Fruit fly (Drosophila melanogaster): ENCODE results near the gene SPARC.

The SPARC gene

dm6 chr3R:26859228-26859627 lies 12.6 kb downstream of the SPARC start (continued):
- TF ChIP-seq Dif (GFP tag; optimal IDR thresholded peaks at IDR 0.05; ENCODE audit: partially characterized antibody) (no peak), CG9705 (GFP tag; optimal IDR thresholded peaks at IDR 0.05) (no peak), h (GFP tag; optimal IDR thresholded peaks at IDR 0.05) (peak; percentile 67), Hr83 (GFP tag; optimal IDR thresholded peaks at IDR 0.05; ENCODE audit: poor library complexity, severe bottlenecking) (no peak), ey (GFP tag; optimal IDR thresholded peaks at IDR 0.05) (peak; percentile 42), jim (GFP tag; optimal IDR thresholded peaks at IDR 0.05) (no peak), Myc (optimal IDR thresholded peaks at IDR 0.05) (no peak), Mio (GFP tag; optimal IDR thresholded peaks at IDR 0.05) (no peak), psq (GFP tag; optimal IDR thresholded peaks at IDR 0.05) (peak; percentile 14), HLH106 (tag; optimal IDR thresholded peaks at IDR 0.05) (peak; percentile 71), br (GFP tag; optimal IDR thresholded peaks at IDR 0.05) (peak; percentile 32), OdsH (GFP tag; optimal IDR thresholded peaks at IDR 0.05) (peak; percentile 32)

dm6 chr3R:26853699-26854098 lies 18.1 kb downstream of the SPARC start:
- TF ChIP-seq lola (GFP tag; optimal IDR thresholded peaks at IDR 0.05): no peak
- TF ChIP-seq Hr83 (GFP tag; optimal IDR thresholded peaks at IDR 0.05; ENCODE audit: poor library complexity, severe bottlenecking): no peak
- no peak for TF ChIP-seq CrebA (GFP tag; optimal IDR thresholded peaks at IDR 0.05; ENCODE audit: borderline replicate concordance)
- no peak for TF ChIP-seq tai (GFP tag; optimal IDR thresholded peaks at IDR 0.05)
- TF ChIP-seq rgr (GFP tag; optimal IDR thresholded peaks at IDR 0.05): peak; percentile 30
- no peak for TF ChIP-seq Sp1 (GFP tag; optimal IDR thresholded peaks at IDR 0.05)
- TF ChIP-seq jim (GFP tag; optimal IDR thresholded peaks at IDR 0.05): no peak
- TF ChIP-seq CG9705 (GFP tag; optimal IDR thresholded peaks at IDR 0.05): no peak
- no peak for TF ChIP-seq Rel (GFP tag; optimal IDR thresholded peaks at IDR 0.05)
- TF ChIP-seq Rel (tag; optimal IDR thresholded peaks at IDR 0.05): no peak
- no peak for TF ChIP-seq woc (GFP tag; optimal IDR thresholded peaks at IDR 0.05)
- TF ChIP-seq br (GFP tag; optimal IDR thresholded peaks at IDR 0.05): no peak
- no peak for TF ChIP-seq OdsH (GFP tag; optimal IDR thresholded peaks at IDR 0.05)
- TF ChIP-seq ey (GFP tag; optimal IDR thresholded peaks at IDR 0.05): peak; percentile 13
- TF ChIP-seq sage (GFP tag; optimal IDR thresholded peaks at IDR 0.05): no peak
- TF ChIP-seq psq (GFP tag; optimal IDR thresholded peaks at IDR 0.05): no peak
- no peak for TF ChIP-seq Dfd (GFP tag; optimal IDR thresholded peaks at IDR 0.05)
- TF ChIP-seq dl (GFP tag; optimal IDR thresholded peaks at IDR 0.05; ENCODE audit: insufficient read depth in 1 of 2, partially characterized antibody in 2 of 2): no peak
- TF ChIP-seq h (GFP tag; optimal IDR thresholded peaks at IDR 0.05): peak; percentile 26
- no peak for TF ChIP-seq CG32264 (GFP tag; optimal IDR thresholded peaks at IDR 0.05)
- no peak for TF ChIP-seq pan (optimal IDR thresholded peaks at IDR 0.05)
- no peak for TF ChIP-seq dmrt93B (GFP tag; optimal IDR thresholded peaks at IDR 0.05)
- no peak for TF ChIP-seq N (GFP tag; optimal IDR thresholded peaks at IDR 0.05)
- no peak for TF ChIP-seq sv (GFP tag; optimal IDR thresholded peaks at IDR 0.05)
- TF ChIP-seq foxo (GFP tag; optimal IDR thresholded peaks at IDR 0.05): peak in 1 of 2 experiments; percentile 52
- TF ChIP-seq Myc (optimal IDR thresholded peaks at IDR 0.05): no peak
- TF ChIP-seq Hnf4 (GFP tag; optimal IDR thresholded peaks at IDR 0.05): no peak
- TF ChIP-seq HLH106 (tag; optimal IDR thresholded peaks at IDR 0.05): peak; percentile 3
- no peak for TF ChIP-seq Vsx2 (GFP tag; optimal IDR thresholded peaks at IDR 0.05; ENCODE audit: partially characterized antibody)
- no peak for TF ChIP-seq brk (GFP tag; optimal IDR thresholded peaks at IDR 0.05)
- TF ChIP-seq Hr78 (GFP tag; optimal IDR thresholded peaks at IDR 0.05): no peak
- no peak for TF ChIP-seq GATAd (GFP tag; optimal IDR thresholded peaks at IDR 0.05)
- no peak for TF ChIP-seq dsf (GFP tag; optimal IDR thresholded peaks at IDR 0.05; ENCODE audit: borderline replicate concordance)
- no peak for TF ChIP-seq Mio (GFP tag; optimal IDR thresholded peaks at IDR 0.05)
- no peak for TF ChIP-seq Dif (GFP tag; optimal IDR thresholded peaks at IDR 0.05; ENCODE audit: partially characterized antibody)
- no peak for TF ChIP-seq Abd-B (GFP tag; optimal IDR thresholded peaks at IDR 0.05)
- TF ChIP-seq usp (GFP tag; optimal IDR thresholded peaks at IDR 0.05): no peak
- no peak for TF ChIP-seq Jra (GFP tag; optimal IDR thresholded peaks at IDR 0.05)
- peak; percentile 26 for TF ChIP-seq fru (GFP tag; optimal IDR thresholded peaks at IDR 0.05)

- TF ChIP-seq HLH106 (tag; optimal IDR thresholded peaks at IDR 0.05) (peak; percentile 17), CG32264 (GFP tag; optimal IDR thresholded peaks at IDR 0.05) (no peak), Sp1 (GFP tag; optimal IDR thresholded peaks at IDR 0.05) (no peak), usp (GFP tag; optimal IDR thresholded peaks at IDR 0.05) (no peak), dl (GFP tag; optimal IDR thresholded peaks at IDR 0.05; ENCODE audit: insufficient read depth in 1 of 2, partially characterized antibody in 2 of 2) (no peak), br (GFP tag; optimal IDR thresholded peaks at IDR 0.05) (no peak), foxo (GFP tag; optimal IDR thresholded peaks at IDR 0.05) (peak in 1 of 2 experiments; percentile 0), fru (GFP tag; optimal IDR thresholded peaks at IDR 0.05) (peak; percentile 30), pan (optimal IDR thresholded peaks at IDR 0.05) (no peak), Mio (GFP tag; optimal IDR thresholded peaks at IDR 0.05) (no peak)
Observed at dm6 chr3R:26846446-26846845, 25.3 kb downstream of the SPARC start.
